Fruit fly (Drosophila melanogaster): ENCODE data around the gene park.

Gene park

dm6 chr3L:21194392-21194925 is 2.2 kb downstream of the park start:
- TF ChIP-seq toe (GFP tag; optimal IDR thresholded peaks at IDR 0.05) (no peak), Mnt (GFP tag; optimal IDR thresholded peaks at IDR 0.05) (peak; percentile 33), cic (GFP tag; optimal IDR thresholded peaks at IDR 0.05) (peak; percentile 9)

dm6 chr3L:21193170-21193569 is 3.5 kb downstream of the park start, which contains the start of gene CG42337:
TSS of gene CG42337 (minus strand) at chr3L:21193363.
- TF ChIP-seq CG7045 (GFP tag; optimal IDR thresholded peaks at IDR 0.05): no peak
- TF ChIP-seq Mnt (GFP tag; optimal IDR thresholded peaks at IDR 0.05): peak; percentile 43
- no peak for TF ChIP-seq CG11617 (GFP tag; optimal IDR thresholded peaks at IDR 0.05)
- TF ChIP-seq Clk (GFP tag; optimal IDR thresholded peaks at IDR 0.05): no peak
- no peak for TF ChIP-seq ovo (GFP tag; optimal IDR thresholded peaks at IDR 0.05)
- TF ChIP-seq bab1 (GFP tag; optimal IDR thresholded peaks at IDR 0.05): no peak
- TF ChIP-seq pad (GFP tag; optimal IDR thresholded peaks at IDR 0.05): no peak
- no peak for TF ChIP-seq CG14711 (tag; optimal IDR thresholded peaks at IDR 0.05)
- TF ChIP-seq CG33017 (tag; optimal IDR thresholded peaks at IDR 0.05): no peak
- no peak for TF ChIP-seq kay (GFP tag; ENCODE audit: borderline replicate concordance)
- peak; percentile 53 for TF ChIP-seq CG5204 (GFP tag; optimal IDR thresholded peaks at IDR 0.05)
- peak; percentile 55 for TF ChIP-seq toe (GFP tag; optimal IDR thresholded peaks at IDR 0.05)
- TF ChIP-seq Crg-1 (GFP tag; optimal IDR thresholded peaks at IDR 0.05): no peak
- TF ChIP-seq tj (GFP tag; optimal IDR thresholded peaks at IDR 0.05): no peak
- peak; percentile 42 for TF ChIP-seq CG12768 (GFP tag; optimal IDR thresholded peaks at IDR 0.05)
- no peak for TF ChIP-seq CG1620 (GFP tag; optimal IDR thresholded peaks at IDR 0.05)
- peak; percentile 60 for TF ChIP-seq Hr96 (GFP tag; optimal IDR thresholded peaks at IDR 0.05)
- TF ChIP-seq cnc (optimal IDR thresholded peaks at IDR 0.05): no peak
- TF ChIP-seq CG7101 (tag; optimal IDR thresholded peaks at IDR 0.05): no peak
- TF ChIP-seq cic (GFP tag; optimal IDR thresholded peaks at IDR 0.05): peak; percentile 55

- TF ChIP-seq Mnt (GFP tag; optimal IDR thresholded peaks at IDR 0.05) (no peak), Hr96 (GFP tag; optimal IDR thresholded peaks at IDR 0.05) (no peak), CG12768 (GFP tag; optimal IDR thresholded peaks at IDR 0.05) (no peak), CG11617 (GFP tag; optimal IDR thresholded peaks at IDR 0.05) (no peak), bab1 (GFP tag; optimal IDR thresholded peaks at IDR 0.05) (no peak), CG7045 (GFP tag; optimal IDR thresholded peaks at IDR 0.05) (no peak), ovo (GFP tag; optimal IDR thresholded peaks at IDR 0.05) (no peak), toe (GFP tag; optimal IDR thresholded peaks at IDR 0.05) (no peak), CG14711 (tag; optimal IDR thresholded peaks at IDR 0.05) (no peak)
Observed at dm6 chr3L:21192024-21192423, 4.6 kb downstream of the park start.

dm6 chr3L:21186487-21186886 is 10.2 kb downstream of the park start:
- no peak for TF ChIP-seq bab1 (GFP tag; optimal IDR thresholded peaks at IDR 0.05)
- no peak for TF ChIP-seq kay (GFP tag; ENCODE audit: borderline replicate concordance)
- TF ChIP-seq CG11617 (GFP tag; optimal IDR thresholded peaks at IDR 0.05): no peak
- no peak for TF ChIP-seq CG5204 (GFP tag; optimal IDR thresholded peaks at IDR 0.05)
- no peak for TF ChIP-seq Mnt (GFP tag; optimal IDR thresholded peaks at IDR 0.05)
- no peak for TF ChIP-seq cic (GFP tag; optimal IDR thresholded peaks at IDR 0.05)
- no peak for TF ChIP-seq Crg-1 (GFP tag; optimal IDR thresholded peaks at IDR 0.05)
- TF ChIP-seq CG7045 (GFP tag; optimal IDR thresholded peaks at IDR 0.05): no peak
- TF ChIP-seq Clk (GFP tag; optimal IDR thresholded peaks at IDR 0.05): no peak
- TF ChIP-seq ovo (GFP tag; optimal IDR thresholded peaks at IDR 0.05): no peak
- no peak for TF ChIP-seq Hr96 (GFP tag; optimal IDR thresholded peaks at IDR 0.05)

- TF ChIP-seq CG11617 (GFP tag; optimal IDR thresholded peaks at IDR 0.05) (no peak), pad (GFP tag; optimal IDR thresholded peaks at IDR 0.05) (no peak), kay (GFP tag; ENCODE audit: borderline replicate concordance) (no peak), tj (GFP tag; optimal IDR thresholded peaks at IDR 0.05) (no peak), Crg-1 (GFP tag; optimal IDR thresholded peaks at IDR 0.05) (no peak), CG5204 (GFP tag; optimal IDR thresholded peaks at IDR 0.05) (no peak), CG1620 (GFP tag; optimal IDR thresholded peaks at IDR 0.05) (no peak), Clk (GFP tag; optimal IDR thresholded peaks at IDR 0.05) (no peak)
Observed at dm6 chr3L:21185622-21186021, 11.0 kb downstream of the park start.

dm6 chr3L:21176935-21177581 is 19.6 kb downstream of the park start:
- peak; percentile 47 for TF ChIP-seq CG14711 (tag; optimal IDR thresholded peaks at IDR 0.05)
- peak; percentile 27 for TF ChIP-seq CG33017 (tag; optimal IDR thresholded peaks at IDR 0.05)
- no peak for TF ChIP-seq Hr96 (GFP tag; optimal IDR thresholded peaks at IDR 0.05)
- no peak for TF ChIP-seq cnc (optimal IDR thresholded peaks at IDR 0.05)

DNA sequence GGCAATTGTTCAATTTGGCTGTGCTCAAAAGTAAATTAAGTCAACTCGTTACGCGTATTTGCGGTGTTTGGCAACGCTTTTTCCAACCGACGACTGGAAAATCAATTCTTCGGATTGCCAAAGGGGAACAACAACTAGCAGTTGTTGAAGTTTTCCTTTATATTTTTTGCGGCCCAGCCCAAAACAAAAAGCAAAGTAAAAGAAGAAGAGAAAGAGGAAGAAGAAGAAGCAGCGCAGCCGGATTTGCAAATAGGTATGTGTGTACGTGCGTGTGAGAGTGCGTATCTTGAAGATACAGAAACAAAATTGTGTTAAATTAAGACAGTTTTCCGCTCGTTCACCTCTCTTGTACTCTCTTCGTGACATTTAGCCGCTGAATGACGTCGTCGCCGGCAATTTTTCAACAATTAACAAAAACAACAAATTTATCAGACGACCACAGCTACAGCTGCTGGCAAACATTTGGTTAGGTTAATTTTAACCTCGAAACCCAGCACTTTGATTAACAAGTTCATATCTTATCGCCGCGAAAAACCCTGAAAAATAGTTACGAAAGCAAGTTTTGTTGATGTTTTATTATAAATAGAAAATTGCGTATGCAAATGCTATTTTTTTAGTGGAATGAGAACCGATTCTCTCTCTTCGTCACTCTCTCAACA is 20.2 kb downstream of the park start:
- no peak for TF ChIP-seq kay (GFP tag; ENCODE audit: borderline replicate concordance)
- no peak for TF ChIP-seq tj (GFP tag; optimal IDR thresholded peaks at IDR 0.05)
- no peak for TF ChIP-seq Clk (GFP tag; optimal IDR thresholded peaks at IDR 0.05)
- TF ChIP-seq CG7101 (tag; optimal IDR thresholded peaks at IDR 0.05): no peak
- TF ChIP-seq cnc (optimal IDR thresholded peaks at IDR 0.05): no peak

Measured in whole organism, adult.